Fruit fly (Drosophila melanogaster) whole organism, embryonic: Measurements from ENCODE around the gene CG4313.

Experiments
- Adf1 ChIP-seq: fragments of 200-800 bp; sonication (Bioruptor generic); IDR thresholded peaks from 2 replicates; pipeline ENCODE4 v1.3.6; 2022; ENCODE audit warnings: missing biosample characterization, missing genetic modification characterization
- Atf6 ChIP-seq: fragments of 200-800 bp; sonication (Bioruptor generic); IDR thresholded peaks from 2 replicates; pipeline ENCODE4 v1.3.6; 2022; ENCODE audit warnings: missing biosample characterization, missing genetic modification characterization
- CG10321 ChIP-seq: fragments of 200-800 bp; sonication (Bioruptor generic); IDR thresholded peaks from 2 replicates; pipeline ENCODE4 v1.3.6; 2022; ENCODE audit warnings: missing biosample characterization, missing genetic modification characterization
- CG11696 ChIP-seq: fragments of 200-800 bp; sonication (Bioruptor generic); IDR thresholded peaks from 2 replicates; pipeline ENCODE4 v1.3.6; 2022; ENCODE audit warnings: missing biosample characterization, missing genetic modification characterization
- CG14441 ChIP-seq: fragments of 200-800 bp; sonication (Bioruptor generic); IDR thresholded peaks from 2 replicates; pipeline ENCODE4 v1.3.6; 2022; ENCODE audit warnings: missing biosample characterization, missing genetic modification characterization
- CG15601 ChIP-seq: fragments of 200-800 bp; sonication (Bioruptor generic); optimal IDR thresholded peaks from 3 replicates; lab custom pipeline; 2019; ENCODE audit warnings: missing biosample characterization, mild to moderate bottlenecking, missing genetic modification characterization, moderate library complexity
- CG18262 ChIP-seq: fragments of 200-800 bp; optimal IDR thresholded peaks from 3 replicates; lab custom pipeline; 2019; ENCODE audit warnings: missing biosample characterization, mild to moderate bottlenecking, missing genetic modification characterization, moderate library complexity
- CG2889 ChIP-seq: fragments of 200-800 bp; sonication (Bioruptor generic); IDR thresholded peaks from 3 replicates; pipeline ENCODE4 v1.3.6; 2022; ENCODE audit warnings: missing biosample characterization, missing genetic modification characterization
- CG42726 ChIP-seq: fragments of 200-800 bp; sonication (Bioruptor generic); IDR thresholded peaks from 2 replicates; pipeline ENCODE4 v1.3.6; 2022; ENCODE audit warnings: missing biosample characterization, missing genetic modification characterization; ENCODE audit not compliant: partially characterized antibody
- CG6689 ChIP-seq: fragments of 200-800 bp; sonication (Bioruptor generic); IDR thresholded peaks from 2 replicates; pipeline ENCODE4 v1.3.6; 2022; ENCODE audit warnings: missing biosample characterization, missing genetic modification characterization
- CG6765 ChIP-seq: fragments of 200-800 bp; sonication (Bioruptor generic); optimal IDR thresholded peaks from 3 replicates; lab custom pipeline; 2017; ENCODE audit warnings: missing biosample characterization, mild to moderate bottlenecking, missing genetic modification characterization
- CG6791 ChIP-seq: fragments of 200-800 bp; sonication (Bioruptor generic); IDR thresholded peaks from 3 replicates; pipeline ENCODE4 v1.3.6; 2022; ENCODE audit warnings: missing biosample characterization, missing genetic modification characterization; ENCODE audit not compliant: partially characterized antibody
- CG7786 ChIP-seq: fragments of 200-800 bp; sonication (Bioruptor generic); optimal IDR thresholded peaks from 2 replicates; lab custom pipeline; 2016; ENCODE audit warnings: missing biosample characterization, missing genetic modification characterization
- CG7987 ChIP-seq: fragments of 200-800 bp; sonication (Bioruptor generic); optimal IDR thresholded peaks from 2 replicates; lab custom pipeline; 2018; ENCODE audit warnings: missing biosample characterization, mild to moderate bottlenecking, missing genetic modification characterization, moderate library complexity
- CG9797 ChIP-seq: fragments of 200-800 bp; sonication (Bioruptor generic); optimal IDR thresholded peaks from 3 replicates; lab custom pipeline; 2018; ENCODE audit warnings: missing biosample characterization, mild to moderate bottlenecking, missing genetic modification characterization
- D19A ChIP-seq: fragments of 200-800 bp; optimal IDR thresholded peaks from 3 replicates; lab custom pipeline; 2019; ENCODE audit warnings: missing biosample characterization, mild to moderate bottlenecking, missing genetic modification characterization, moderate library complexity
- Ets97D ChIP-seq: fragments of 200-800 bp; sonication (Bioruptor generic); optimal IDR thresholded peaks from 3 replicates; lab custom pipeline; 2016; ENCODE audit warnings: missing biosample characterization, missing genetic modification characterization
- Fer1 ChIP-seq: fragments of 200-800 bp; sonication (Bioruptor generic); optimal IDR thresholded peaks from 2 replicates; lab custom pipeline; 2017; ENCODE audit warnings: missing biosample characterization, mild to moderate bottlenecking, missing genetic modification characterization
- GATAe ChIP-seq: fragments of 200-800 bp; sonication (Bioruptor generic); conservative IDR thresholded peaks from 2 replicates; pipeline ENCODE4 v1.3.6; 2022; ENCODE audit warnings: missing biosample characterization, missing genetic modification characterization
- HLH4C ChIP-seq: fragments of 200-800 bp; sonication (Bioruptor generic); IDR thresholded peaks from 3 replicates; pipeline ENCODE4 v1.3.6; 2022; ENCODE audit warnings: missing biosample characterization, missing genetic modification characterization; ENCODE audit not compliant: partially characterized antibody
- Hmr ChIP-seq: fragments of 200-800 bp; sonication (Bioruptor generic); optimal IDR thresholded peaks from 3 replicates; lab custom pipeline; 2017; ENCODE audit warnings: mild to moderate bottlenecking, missing biosample characterization, missing genetic modification reagents, missing genetic modification characterization
- MBD-R2 ChIP-seq: fragments of 200-800 bp; sonication (Bioruptor generic); IDR thresholded peaks from 2 replicates; pipeline ENCODE4 v1.3.6; 2022; ENCODE audit warnings: missing biosample characterization, missing genetic modification characterization
- Max ChIP-seq: fragments of 200-800 bp; sonication (Bioruptor generic); optimal IDR thresholded peaks from 2 replicates; lab custom pipeline; 2016; ENCODE audit warnings: missing biosample characterization, mild to moderate bottlenecking, missing genetic modification characterization
- Stat92E ChIP-seq, 3 experiments: fragments of >200 bp in 2 of 3; fragments of 200-800 bp in 1 of 3; sonication (Bioruptor generic) in 1 of 3; optimal IDR thresholded peaks; 2 replicates each; lab custom pipeline; 2017 to 2019; ENCODE audit warnings: missing biosample characterization in 3 of 3, missing genetic modification characterization in 3 of 3, mild to moderate bottlenecking in 1 of 3, moderate library complexity in 1 of 3
- YL-1 ChIP-seq: fragments of 200-800 bp; sonication (Bioruptor generic); optimal IDR thresholded peaks from 3 replicates; lab custom pipeline; 2017; ENCODE audit warnings: missing biosample characterization, mild to moderate bottlenecking, missing genetic modification characterization
- abd-A ChIP-seq: fragments of 200-800 bp; sonication (Bioruptor generic); optimal IDR thresholded peaks from 3 replicates; lab custom pipeline; 2019; ENCODE audit warnings: missing biosample characterization, mild to moderate bottlenecking, missing genetic modification characterization, moderate library complexity
- cad ChIP-seq: fragments of >200 bp; optimal IDR thresholded peaks from 2 replicates; lab custom pipeline; 2017; ENCODE audit warnings: missing biosample characterization, missing genetic modification characterization
- ci ChIP-seq: fragments of 200-800 bp; sonication (Bioruptor generic); IDR thresholded peaks from 3 replicates; pipeline ENCODE4 v1.3.6; 2022; ENCODE audit warnings: missing biosample characterization, missing genetic modification characterization
- crp ChIP-seq, 2 experiments: fragments of 200-800 bp; sonication (Bioruptor generic); optimal IDR thresholded peaks; 2 replicates in 1 of 2; 3 replicates in 1 of 2; lab custom pipeline; 2017; ENCODE audit warnings: missing biosample characterization in 2 of 2, missing genetic modification characterization in 2 of 2, mild to moderate bottlenecking in 1 of 2, moderate library complexity in 1 of 2
- dmrt99B ChIP-seq: fragments of 200-800 bp; sonication (Bioruptor generic); optimal IDR thresholded peaks from 2 replicates; lab custom pipeline; 2018; ENCODE audit warnings: missing biosample characterization, mild to moderate bottlenecking, missing genetic modification characterization, moderate library complexity
- fd64A ChIP-seq: fragments of 200-800 bp; sonication (Bioruptor generic); optimal IDR thresholded peaks from 3 replicates; lab custom pipeline; 2018; ENCODE audit warnings: missing biosample characterization, mild to moderate bottlenecking, missing genetic modification characterization
- ftz-f1 ChIP-seq: fragments of 200-800 bp; sonication (Bioruptor generic); optimal IDR thresholded peaks from 2 replicates; lab custom pipeline; 2016; ENCODE audit warnings: missing biosample characterization, missing genetic modification characterization
- fu2 ChIP-seq: fragments of 200-800 bp; sonication (Bioruptor generic); optimal IDR thresholded peaks from 2 replicates; lab custom pipeline; 2016; ENCODE audit warnings: missing biosample characterization, missing genetic modification characterization
- gcm2 ChIP-seq: fragments of 200-800 bp; sonication (Bioruptor generic); optimal IDR thresholded peaks from 2 replicates; lab custom pipeline; 2016; ENCODE audit warnings: missing biosample characterization, missing genetic modification characterization
- gsb-n ChIP-seq: fragments of 200-800 bp; sonication (Bioruptor generic); optimal IDR thresholded peaks from 3 replicates; lab custom pipeline; 2018; ENCODE audit warnings: missing biosample characterization, mild to moderate bottlenecking, missing genetic modification characterization
- jigr1 ChIP-seq: fragments of 200-800 bp; sonication (Bioruptor generic); IDR thresholded peaks from 3 replicates; pipeline ENCODE4 v1.3.6; 2022; ENCODE audit warnings: missing biosample characterization, missing genetic modification characterization
- kay ChIP-seq: fragments of 200-800 bp; sonication (Bioruptor generic); optimal IDR thresholded peaks from 2 replicates; lab custom pipeline; 2016; ENCODE audit warnings: missing biosample characterization, missing genetic modification characterization
- lbe ChIP-seq: fragments of 200-800 bp; sonication (Bioruptor generic); optimal IDR thresholded peaks from 2 replicates; lab custom pipeline; 2016; ENCODE audit warnings: missing biosample characterization, mild to moderate bottlenecking, missing genetic modification characterization
- lov ChIP-seq, 2 experiments: fragments of 200-800 bp in 1 of 2; fragments of >200 bp in 1 of 2; sonication (Bioruptor generic) in 1 of 2; IDR thresholded peaks in 1 of 2; optimal IDR thresholded peaks in 1 of 2; 2 replicates in 1 of 2; 3 replicates in 1 of 2; pipeline versions ENCODE4 v1.3.6 to Lab custom; 2017 to 2022; ENCODE audit warnings: missing biosample characterization in 1 of 2, missing genetic modification characterization in 1 of 2
- mam ChIP-seq: fragments of 200-800 bp; sonication (Bioruptor generic); optimal IDR thresholded peaks from 3 replicates; lab custom pipeline; 2016; ENCODE audit warnings: missing biosample characterization, missing genetic modification characterization
- mirr ChIP-seq: fragments of 200-800 bp; sonication (Bioruptor generic); optimal IDR thresholded peaks from 3 replicates; lab custom pipeline; 2018; ENCODE audit warnings: missing biosample characterization, mild to moderate bottlenecking, missing genetic modification characterization
- nmo ChIP-seq: fragments of 200-800 bp; sonication (Bioruptor generic); optimal IDR thresholded peaks from 2 replicates; lab custom pipeline; 2018; ENCODE audit warnings: missing biosample characterization, mild to moderate bottlenecking, missing genetic modification characterization, moderate library complexity
- oc ChIP-seq: fragments of 200-800 bp; sonication (Bioruptor generic); optimal IDR thresholded peaks from 2 replicates; lab custom pipeline; 2018; ENCODE audit warnings: missing biosample characterization, mild to moderate bottlenecking, missing genetic modification characterization, moderate library complexity
- pb ChIP-seq: fragments of 200-800 bp; sonication (Bioruptor generic); optimal IDR thresholded peaks from 3 replicates; lab custom pipeline; 2016; ENCODE audit warnings: missing biosample characterization, missing genetic modification characterization
- shn ChIP-seq: fragments of 200-800 bp; sonication (Bioruptor generic); optimal IDR thresholded peaks from 3 replicates; lab custom pipeline; 2016; ENCODE audit warnings: missing biosample characterization, missing genetic modification characterization
- tll ChIP-seq, 2 experiments: fragments of 200-800 bp in 1 of 2; fragments of >200 bp in 1 of 2; sonication (Bioruptor generic) in 1 of 2; optimal IDR thresholded peaks; 2 replicates each; lab custom pipeline; 2017 to 2019; ENCODE audit warnings: missing biosample characterization in 2 of 2, missing genetic modification characterization in 2 of 2, mild to moderate bottlenecking in 1 of 2, moderate library complexity in 1 of 2
- toy ChIP-seq: fragments of 200-800 bp; sonication (Bioruptor generic); IDR thresholded peaks from 2 replicates; pipeline ENCODE4 v1.3.6; 2022; ENCODE audit warnings: missing biosample characterization, missing genetic modification characterization
- vfl ChIP-seq: fragments of 200-800 bp; sonication (Bioruptor generic); optimal IDR thresholded peaks from 2 replicates; lab custom pipeline; 2016; ENCODE audit warnings: missing biosample characterization, missing genetic modification characterization
- yki ChIP-seq: fragments of >200 bp; optimal IDR thresholded peaks from 3 replicates; lab custom pipeline; 2018
- z ChIP-seq: fragments of 200-800 bp; sonication (Bioruptor generic); IDR thresholded peaks from 3 replicates; pipeline ENCODE4 v1.3.6; 2022; ENCODE audit warnings: missing biosample characterization, missing genetic modification characterization

The CG4313 gene

dm6 chrX:2032821-2033436, 8.7 kb upstream of the CG4313 start (continued):
- no peak for TF ChIP-seq tll (GFP tag; optimal IDR thresholded peaks at IDR 0.05; lab: Kevin White, UChicago)
- TF ChIP-seq shn (GFP tag; lab: Kevin White, UChicago), result no peak
- TF ChIP-seq lbe (GFP tag; lab: Kevin White, UChicago), result no peak
- TF ChIP-seq cad (GFP tag; lab: Kevin White, UChicago), result no peak
- no peak for TF ChIP-seq fd64A (GFP tag; lab: Kevin White, UChicago)
- no peak for TF ChIP-seq yki
- TF ChIP-seq Hmr (GFP tag; lab: Kevin White, UChicago), result no peak
- no peak for TF ChIP-seq GATAe
- TF ChIP-seq CG42726 (GFP tag; lab: Robert Waterston, UW), result no peak
- no peak for TF ChIP-seq z (GFP tag; lab: Robert Waterston, UW)
- TF ChIP-seq CG6689 (GFP tag; lab: Robert Waterston, UW), result no peak
- TF ChIP-seq Adf1 (GFP tag; lab: Robert Waterston, UW), result peak; percentile 41
- TF ChIP-seq lov (optimal IDR thresholded peaks at IDR 0.05; lab: Kevin White, UChicago), result no peak
- no peak for TF ChIP-seq lov (GFP tag; IDR thresholded peaks at IDR 0.05; lab: Robert Waterston, UW)
- no peak for TF ChIP-seq nmo (GFP tag; lab: Kevin White, UChicago)
- no peak for TF ChIP-seq gcm2 (GFP tag; lab: Kevin White, UChicago)
- TF ChIP-seq CG9797 (GFP tag; lab: Kevin White, UChicago), result no peak
- TF ChIP-seq ftz-f1 (GFP tag; lab: Kevin White, UChicago), result peak; percentile 29
- TF ChIP-seq CG15601 (tag; lab: Kevin White, UChicago), result no peak
- TF ChIP-seq oc (tag; lab: Kevin White, UChicago), result no peak
- TF ChIP-seq Ets97D (GFP tag; lab: Kevin White, UChicago), result no peak
- no peak for TF ChIP-seq CG6765 (GFP tag; lab: Kevin White, UChicago)
- TF ChIP-seq mirr (GFP tag; lab: Kevin White, UChicago), result peak; percentile 9
- no peak for TF ChIP-seq toy
- TF ChIP-seq YL-1 (GFP tag; lab: Kevin White, UChicago), result no peak
- no peak for TF ChIP-seq fu2
- TF ChIP-seq D19A (tag; lab: Kevin White, UChicago), result no peak
- TF ChIP-seq Stat92E (GFP tag; optimal IDR thresholded peaks at IDR 0.05; lab: Kevin White, UChicago), result no peak
- TF ChIP-seq Max (GFP tag; lab: Kevin White, UChicago), result no peak
- TF ChIP-seq jigr1 (GFP tag; lab: Robert Waterston, UW), result no peak
- TF ChIP-seq CG6791, result no peak
- no peak for TF ChIP-seq gsb-n (tag; lab: Kevin White, UChicago)
- TF ChIP-seq dmrt99B, result no peak
- TF ChIP-seq CG11696 (GFP tag; lab: Robert Waterston, UW), result no peak
- TF ChIP-seq CG18262, result no peak
- no peak for TF ChIP-seq vfl (GFP tag; lab: Kevin White, UChicago)
- no peak for TF ChIP-seq CG7987
- TF ChIP-seq pb (GFP tag; lab: Kevin White, UChicago), result no peak
- 0 out of 3 replicates have a peak, but pooled peaks have one; percentile 25 for TF ChIP-seq ci (GFP tag; lab: Robert Waterston, UW)
- no peak for TF ChIP-seq abd-A
- no peak for TF ChIP-seq HLH4C (GFP tag; lab: Robert Waterston, UW)
- no peak for TF ChIP-seq CG14441 (GFP tag; lab: Robert Waterston, UW)
- TF ChIP-seq kay, result peak; percentile 64
- no peak for TF ChIP-seq crp (GFP tag; optimal IDR thresholded peaks at IDR 0.05; lab: Kevin White, UChicago)
- TF ChIP-seq CG10321 (GFP tag; lab: Robert Waterston, UW), result peak; percentile 82
- no peak; the same call in 1 of the 2 replicates for TF ChIP-seq MBD-R2 (GFP tag; lab: Robert Waterston, UW)
- no peak for TF ChIP-seq Fer1 (GFP tag; lab: Kevin White, UChicago)
- TF ChIP-seq Atf6 (GFP tag; lab: Robert Waterston, UW), result no peak
- no peak for TF ChIP-seq CG7786
- TF ChIP-seq CG2889 (GFP tag; lab: Robert Waterston, UW), result no peak
- TF ChIP-seq mam (GFP tag; lab: Kevin White, UChicago), result no peak
